Worm (Caenorhabditis elegans): ENCODE data around the gene asp-3.

Gene asp-3

ce11 chrX:6745515-6745914, 45.3 kb upstream of the asp-3 start (continued):
- TF ChIP-seq ces-1 (GFP tag; optimal IDR thresholded peaks at IDR 0.05), result no peak
- no peak for TF ChIP-seq ets-5 (GFP tag; IDR thresholded peaks at IDR 0.05)
- TF ChIP-seq C16A3.4 (tag; optimal IDR thresholded peaks at IDR 0.05), result no peak
- TF ChIP-seq fos-1 (tag; optimal IDR thresholded peaks at IDR 0.05), result no peak
- TF ChIP-seq efl-3 (GFP tag; optimal IDR thresholded peaks at IDR 0.05), result no peak
- TF ChIP-seq sup-37 (GFP tag; optimal IDR thresholded peaks at IDR 0.05), result no peak
- TF ChIP-seq blmp-1 (tag; optimal IDR thresholded peaks at IDR 0.05), result peak; percentile 32
- TF ChIP-seq C04F5.9 (tag; optimal IDR thresholded peaks at IDR 0.05), result no peak
- TF ChIP-seq mdl-1 (tag; optimal IDR thresholded peaks at IDR 0.05), result no peak
- no peak for TF ChIP-seq ceh-88 (GFP tag; IDR thresholded peaks at IDR 0.05)
- TF ChIP-seq efl-1 (optimal IDR thresholded peaks at IDR 0.05), result no peak
- no peak for TF ChIP-seq efl-1 (GFP tag; optimal IDR thresholded peaks at IDR 0.05 in 1 of 2)
- TF ChIP-seq lin-13 (GFP tag; optimal IDR thresholded peaks at IDR 0.05), result no peak
- no peak for TF ChIP-seq fkh-10 (GFP tag; optimal IDR thresholded peaks at IDR 0.05)
- no peak for TF ChIP-seq snpc-4 (tag; optimal IDR thresholded peaks at IDR 0.05)
- no peak for TF ChIP-seq Y116A8C.19 (tag; optimal IDR thresholded peaks at IDR 0.05; ENCODE audit: borderline replicate concordance)
- TF ChIP-seq egl-27 (tag; optimal IDR thresholded peaks at IDR 0.05), result peak in 1 of 2 experiments; percentile 33
- no peak for TF ChIP-seq pqm-1 (tag; optimal IDR thresholded peaks at IDR 0.05)
- TF ChIP-seq lin-15B (tag; optimal IDR thresholded peaks at IDR 0.05), result no peak
- TF ChIP-seq mab-9 (GFP tag; IDR thresholded peaks at IDR 0.05), result no peak
- no peak for TF ChIP-seq nhr-77 (tag; optimal IDR thresholded peaks at IDR 0.05)
- TF ChIP-seq tbx-2 (tag; optimal IDR thresholded peaks at IDR 0.05), result no peak
- TF ChIP-seq hlh-17 (GFP tag; optimal IDR thresholded peaks at IDR 0.05; ENCODE audit: borderline replicate concordance), result no peak
- no peak for TF ChIP-seq unc-30 (tag; optimal IDR thresholded peaks at IDR 0.05)
- TF ChIP-seq F16B12.6 (tag; optimal IDR thresholded peaks at IDR 0.05), result no peak
- peak; percentile 75 for TF ChIP-seq dsc-1 (tag; optimal IDR thresholded peaks at IDR 0.05)
- peak; percentile 69 for TF ChIP-seq nhr-71 (tag; optimal IDR thresholded peaks at IDR 0.05)
- no peak for TF ChIP-seq ztf-11 (tag; optimal IDR thresholded peaks at IDR 0.05)
- no peak for TF ChIP-seq C34B4.2 (tag; optimal IDR thresholded peaks at IDR 0.05)
- no peak for TF ChIP-seq fkh-4 (tag; optimal IDR thresholded peaks at IDR 0.05; ENCODE audit: borderline replicate concordance)
- TF ChIP-seq nhr-237 (tag; optimal IDR thresholded peaks at IDR 0.05), result no peak

ce11 chrX:6746849-6747248, 44.0 kb upstream of the asp-3 start:
- TF ChIP-seq nhr-237 (tag; optimal IDR thresholded peaks at IDR 0.05) (no peak), ces-1 (GFP tag; optimal IDR thresholded peaks at IDR 0.05) (no peak), nhr-76 (tag; optimal IDR thresholded peaks at IDR 0.05) (no peak), nhr-90 (tag; optimal IDR thresholded peaks at IDR 0.05; ENCODE audit: poor library complexity) (no peak), nhr-84 (tag; optimal IDR thresholded peaks at IDR 0.05) (no peak), ztf-4 (tag; optimal IDR thresholded peaks at IDR 0.05) (no peak), nhr-85 (tag) (peak; percentile 68), snpc-4 (tag; optimal IDR thresholded peaks at IDR 0.05) (no peak), lin-14 (GFP tag; optimal IDR thresholded peaks at IDR 0.05) (peak; percentile 28), pag-3 (tag; optimal IDR thresholded peaks at IDR 0.05; ENCODE audit: borderline replicate concordance, insufficient read depth) (no peak), mep-1 (tag; optimal IDR thresholded peaks at IDR 0.05) (no peak), hpl-2 (GFP tag; optimal IDR thresholded peaks at IDR 0.05) (no peak), dpl-1 (GFP tag; optimal IDR thresholded peaks at IDR 0.05) (no peak), aha-1 (tag; optimal IDR thresholded peaks at IDR 0.05) (no peak), blmp-1 (tag; optimal IDR thresholded peaks at IDR 0.05) (peak; percentile 2), ama-1 (optimal IDR thresholded peaks at IDR 0.05) (no peak), nhr-71 (tag; optimal IDR thresholded peaks at IDR 0.05) (peak; percentile 29), lin-15B (tag; optimal IDR thresholded peaks at IDR 0.05) (no peak), lin-35 (GFP tag; optimal IDR thresholded peaks at IDR 0.05) (no peak), egl-13 (tag; optimal IDR thresholded peaks at IDR 0.05) (no peak), ets-5 (GFP tag; IDR thresholded peaks at IDR 0.05) (no peak), Y116A8C.19 (tag; optimal IDR thresholded peaks at IDR 0.05; ENCODE audit: borderline replicate concordance) (no peak), nhr-11 (tag; optimal IDR thresholded peaks at IDR 0.05) (no peak)

Data from whole organism, L1 larva.